Fruit fly (Drosophila melanogaster): Measurements from ENCODE around the gene kek3.
A peak's percentile ranks its signal among the peaks of the same experiment; 100 is the strongest.

The kek3 gene

DNA sequence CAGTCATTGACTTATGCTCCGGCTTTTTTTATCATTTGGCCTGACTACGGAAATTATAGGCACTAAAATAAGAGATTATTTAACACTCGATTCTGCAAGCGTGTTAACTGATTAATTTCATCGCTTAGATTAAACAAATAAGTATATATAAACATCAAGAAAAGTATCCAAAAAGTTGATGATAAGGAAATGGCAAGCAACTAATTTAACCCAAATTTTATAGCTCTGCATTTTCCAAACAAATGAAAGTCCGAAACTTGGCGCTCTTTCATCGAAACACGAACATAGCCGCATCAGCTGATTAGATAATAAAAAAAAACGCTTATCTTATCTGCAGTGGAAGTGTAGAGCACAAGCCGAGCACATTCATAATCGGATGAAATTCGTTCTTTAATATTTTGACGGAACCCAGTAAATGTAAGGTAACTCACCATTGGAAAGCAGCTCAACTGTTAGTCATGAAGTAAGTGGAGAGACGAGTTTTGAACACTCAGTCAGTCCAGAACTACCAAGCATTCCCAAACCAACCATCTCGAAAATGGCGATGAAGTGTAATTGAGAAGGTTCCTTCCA is 77.2 kb downstream of the kek3 start, which contains the start of gene CG18480 (continued):
- TF ChIP-seq ATbp (GFP tag; optimal IDR thresholded peaks at IDR 0.05) (peak; percentile 31), ab (GFP tag; optimal IDR thresholded peaks at IDR 0.05) (no peak), Spps (tag; optimal IDR thresholded peaks at IDR 0.05) (no peak), CG3407 (GFP tag; optimal IDR thresholded peaks at IDR 0.05) (no peak), Dp (GFP tag; optimal IDR thresholded peaks at IDR 0.05) (no peak), CG2120 (GFP tag; optimal IDR thresholded peaks at IDR 0.05) (peak; percentile 85), CG10959 (GFP tag; IDR thresholded peaks at IDR 0.05) (no peak), Ets97D (GFP tag; optimal IDR thresholded peaks at IDR 0.05) (no peak), crc (GFP tag; optimal IDR thresholded peaks at IDR 0.05) (peak; percentile 17), odd (GFP tag; optimal IDR thresholded peaks at IDR 0.05) (no peak), sens-2 (GFP tag; IDR thresholded peaks at IDR 0.05) (no peak), dm (GFP tag; optimal IDR thresholded peaks at IDR 0.05) (peak; percentile 2), CG14667 (GFP tag; IDR thresholded peaks at IDR 0.05) (0 out of 2 replicates have a peak, but pooled peaks have one; percentile 12), zfh1 (GFP tag; IDR thresholded peaks at IDR 0.05) (no peak), CG4617 (GFP tag; optimal IDR thresholded peaks at IDR 0.05; ENCODE audit: borderline replicate concordance) (no peak), Dref (GFP tag; IDR thresholded peaks at IDR 0.05) (0 out of 2 replicates have a peak, but pooled peaks have one; percentile 5), Mrtf (GFP tag; IDR thresholded peaks at IDR 0.05) (no peak), insv (GFP tag; optimal IDR thresholded peaks at IDR 0.05) (no peak), CG15011 (GFP tag; optimal IDR thresholded peaks at IDR 0.05) (no peak), CG7839 (tag; optimal IDR thresholded peaks at IDR 0.05) (peak; percentile 65), fu2 (GFP tag; optimal IDR thresholded peaks at IDR 0.05) (peak; percentile 47), bcd (GFP tag; optimal IDR thresholded peaks at IDR 0.05) (peak; percentile 8), CG6175 (GFP tag; IDR thresholded peaks at IDR 0.05) (no peak), Bdp1 (GFP tag; optimal IDR thresholded peaks at IDR 0.05) (no peak), org-1 (GFP tag; optimal IDR thresholded peaks at IDR 0.05) (peak; percentile 0), kni (GFP tag; optimal IDR thresholded peaks at IDR 0.05) (no peak), wek (GFP tag; optimal IDR thresholded peaks at IDR 0.05) (no peak), tgo (GFP tag; IDR thresholded peaks at IDR 0.05) (peak; percentile 20; the same call in 1 of the 3 replicates), repo (GFP tag; optimal IDR thresholded peaks at IDR 0.05) (no peak), CG13894 (tag; optimal IDR thresholded peaks at IDR 0.05) (peak; percentile 50), CG11456 (GFP tag; IDR thresholded peaks at IDR 0.05) (peak; percentile 73; the same call in 2 of the 3 replicates), Trl (optimal IDR thresholded peaks at IDR 0.05) (no peak), Trl (GFP tag; optimal IDR thresholded peaks at IDR 0.05) (peak; percentile 45), ftz-f1 (GFP tag; optimal IDR thresholded peaks at IDR 0.05) (no peak), disco-r (GFP tag; optimal IDR thresholded peaks at IDR 0.05) (no peak), cas (GFP tag; IDR thresholded peaks at IDR 0.05) (no peak), wdn (GFP tag; IDR thresholded peaks at IDR 0.05) (0 out of 2 replicates have a peak, but pooled peaks have one; percentile 15), E2f2 (GFP tag; IDR thresholded peaks at IDR 0.05) (0 out of 2 replicates have a peak, but pooled peaks have one; percentile 34), CG11093 (GFP tag; IDR thresholded peaks at IDR 0.05) (no peak), Dll (GFP tag; IDR thresholded peaks at IDR 0.05; ENCODE audit: partially characterized antibody) (no peak), toy (GFP tag; IDR thresholded peaks at IDR 0.05) (no peak), salm (tag; optimal IDR thresholded peaks at IDR 0.05) (no peak), CG6689 (GFP tag; IDR thresholded peaks at IDR 0.05) (no peak), Hsf (GFP tag; optimal IDR thresholded peaks at IDR 0.05) (peak; percentile 15), Six4 (GFP tag; optimal IDR thresholded peaks at IDR 0.05) (no peak), Sry-δ (GFP tag; optimal IDR thresholded peaks at IDR 0.05) (no peak), dysf (GFP tag; IDR thresholded peaks at IDR 0.05) (peak; percentile 27; the same call in 1 of the 3 replicates), chn (GFP tag; optimal IDR thresholded peaks at IDR 0.05) (peak; percentile 25), Oli (tag; optimal IDR thresholded peaks at IDR 0.05) (no peak), grau (tag; optimal IDR thresholded peaks at IDR 0.05) (no peak), CG3847 (GFP tag; IDR thresholded peaks at IDR 0.05) (peak; percentile 36; the same call in 1 of the 2 replicates), CG16779 (GFP tag; IDR thresholded peaks at IDR 0.05) (no peak)
